Fruit fly (Drosophila melanogaster) whole organism, prepupa: ENCODE measurements around the gene CG3703.

Experiments
- CG11902 ChIP-seq: fragments of 200-800 bp; sonication (Bioruptor generic); optimal IDR thresholded peaks from 3 replicates; lab custom pipeline; 2016; ENCODE audit warnings: missing biosample characterization, missing genetic modification characterization
- CG6163 ChIP-seq: fragments of 200-800 bp; sonication (Bioruptor generic); IDR thresholded peaks from 3 replicates; pipeline ENCODE4 v1.3.6; 2022; ENCODE audit warnings: missing biosample characterization, missing genetic modification characterization
- Hr38 ChIP-seq: sonication (Bioruptor generic); optimal IDR thresholded peaks from 2 replicates; lab custom pipeline; 2016; ENCODE audit warnings: missing biosample characterization, missing genetic modification characterization
- acj6 ChIP-seq: fragments of 200-800 bp; sonication (Bioruptor generic); optimal IDR thresholded peaks from 3 replicates; lab custom pipeline; 2016; ENCODE audit warnings: missing biosample characterization, missing genetic modification characterization

DNA sequence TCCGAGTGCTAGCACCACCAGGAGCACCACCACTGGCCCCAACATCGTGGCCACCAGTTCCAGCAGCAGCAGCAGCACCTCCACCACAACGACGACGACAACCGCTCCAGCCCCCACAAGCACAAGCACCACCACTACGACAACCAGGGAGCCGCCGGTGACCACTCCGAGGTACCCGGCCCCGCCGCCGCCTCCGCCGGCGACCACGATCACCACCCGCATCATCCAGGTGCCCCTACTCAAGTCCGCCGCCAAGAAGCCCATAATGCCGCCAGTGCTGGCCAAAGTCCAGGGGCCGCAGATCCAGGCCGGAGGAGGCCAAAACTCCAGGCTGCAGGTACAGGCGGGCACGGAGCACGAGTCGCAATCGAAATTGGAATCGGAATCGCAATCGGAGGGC lies 11.6 kb downstream of the CG3703 start:
- TF ChIP-seq CG11902 (GFP tag; lab: Kevin White, UChicago) (no peak), acj6 (no peak), CG6163 (no peak), Hr38 (no peak)
